Fruit fly (Drosophila melanogaster): ENCODE data around the gene Trmt61.

The Trmt61 gene

dm6 chr3R:26056381-26056780 lies 2.9 kb upstream of the Trmt61 start, which contains the start of the genes Sld5 and CG14543 (continued):
- TF ChIP-seq ewg (GFP tag; optimal IDR thresholded peaks at IDR 0.05), result peak; percentile 10
- peak; percentile 16 for TF ChIP-seq Sin3A (optimal IDR thresholded peaks at IDR 0.05)
- TF ChIP-seq E2f2 (GFP tag; IDR thresholded peaks at IDR 0.05), result peak; percentile 78
- no peak for TF ChIP-seq ci (GFP tag; IDR thresholded peaks at IDR 0.05)
- no peak for TF ChIP-seq tap (tag; optimal IDR thresholded peaks at IDR 0.05)
- peak; percentile 67 for TF ChIP-seq Dp (GFP tag; optimal IDR thresholded peaks at IDR 0.05)
- TF ChIP-seq CG8924 (tag; optimal IDR thresholded peaks at IDR 0.05), result peak; percentile 13
- no peak for TF ChIP-seq scrt (GFP tag; optimal IDR thresholded peaks at IDR 0.05)
- TF ChIP-seq jing (GFP tag; optimal IDR thresholded peaks at IDR 0.05), result no peak
- no peak for TF ChIP-seq CG6654 (GFP tag; optimal IDR thresholded peaks at IDR 0.05)
- TF ChIP-seq Ravus (GFP tag; IDR thresholded peaks at IDR 0.05), result no peak
- no peak for TF ChIP-seq CG8089 (GFP tag; optimal IDR thresholded peaks at IDR 0.05)
- peak; percentile 19; the same call in 1 of the 2 replicates for TF ChIP-seq slbo (GFP tag; IDR thresholded peaks at IDR 0.05)
- TF ChIP-seq Ets97D (GFP tag; optimal IDR thresholded peaks at IDR 0.05), result peak; percentile 91
- TF ChIP-seq lov (optimal IDR thresholded peaks at IDR 0.05), result no peak
- TF ChIP-seq lov (GFP tag; IDR thresholded peaks at IDR 0.05), result 0 out of 3 replicates have a peak, but pooled peaks have one; percentile 30
- TF ChIP-seq Myb (GFP tag; optimal IDR thresholded peaks at IDR 0.05), result peak; percentile 64
- TF ChIP-seq CG10366 (GFP tag; IDR thresholded peaks at IDR 0.05), result no peak
- peak; percentile 37; the same call in 1 of the 2 replicates for TF ChIP-seq CG9932 (GFP tag; IDR thresholded peaks at IDR 0.05)
- peak; percentile 36 for TF ChIP-seq caup (GFP tag; optimal IDR thresholded peaks at IDR 0.05; ENCODE audit: severe bottlenecking)
- peak; percentile 33 for TF ChIP-seq CG2120 (GFP tag; optimal IDR thresholded peaks at IDR 0.05)
- TF ChIP-seq MESR4 (GFP tag; optimal IDR thresholded peaks at IDR 0.05), result peak; percentile 49
- peak; percentile 46; the same call in 1 of the 3 replicates for TF ChIP-seq Dbx (GFP tag; IDR thresholded peaks at IDR 0.05)
- peak; percentile 35 for TF ChIP-seq bigmax (GFP tag; optimal IDR thresholded peaks at IDR 0.05)
- no peak for TF ChIP-seq kay (GFP tag; optimal IDR thresholded peaks at IDR 0.05)
- TF ChIP-seq usp (GFP tag; optimal IDR thresholded peaks at IDR 0.05), result no peak
- TF ChIP-seq cwo (GFP tag; optimal IDR thresholded peaks at IDR 0.05), result no peak
- peak; percentile 58 for TF ChIP-seq CHES-1-like (GFP tag; optimal IDR thresholded peaks at IDR 0.05)
- TF ChIP-seq CG8290 (GFP tag; optimal IDR thresholded peaks at IDR 0.05), result no peak
- peak in 1 of 2 experiments; percentile 36 for TF ChIP-seq CG8290 (tag; optimal IDR thresholded peaks at IDR 0.05)
- TF ChIP-seq NfI (GFP tag; optimal IDR thresholded peaks at IDR 0.05), result peak; percentile 38
- TF ChIP-seq CG10267 (tag; optimal IDR thresholded peaks at IDR 0.05), result peak; percentile 88
- TF ChIP-seq CG17361 (GFP tag; IDR thresholded peaks at IDR 0.05), result 0 out of 3 replicates have a peak, but pooled peaks have one; percentile 14
- TF ChIP-seq dm (GFP tag; optimal IDR thresholded peaks at IDR 0.05), result peak; percentile 74
- peak; percentile 1 for TF ChIP-seq HLH54F (GFP tag; optimal IDR thresholded peaks at IDR 0.05)
- TF ChIP-seq CG12769 (tag; optimal IDR thresholded peaks at IDR 0.05), result peak; percentile 17
- TF ChIP-seq danr (GFP tag; IDR thresholded peaks at IDR 0.05), result no peak
- TF ChIP-seq trem (tag; optimal IDR thresholded peaks at IDR 0.05), result peak; percentile 7
- peak; percentile 40 for TF ChIP-seq phol (tag; optimal IDR thresholded peaks at IDR 0.05)
- peak; percentile 45 for TF ChIP-seq CG17385 (GFP tag; optimal IDR thresholded peaks at IDR 0.05)
- TF ChIP-seq CG12155 (GFP tag; optimal IDR thresholded peaks at IDR 0.05), result peak; percentile 12
- TF ChIP-seq CG6791 (GFP tag; IDR thresholded peaks at IDR 0.05; ENCODE audit: partially characterized antibody), result no peak
- 0 out of 3 replicates have a peak, but pooled peaks have one; percentile 34 for TF ChIP-seq ken (GFP tag; IDR thresholded peaks at IDR 0.05)
- TF ChIP-seq Pdp1 (GFP tag; optimal IDR thresholded peaks at IDR 0.05), result peak in 1 of 2 experiments; percentile 17
- no peak for TF ChIP-seq CG10565 (GFP tag; optimal IDR thresholded peaks at IDR 0.05)
- TF ChIP-seq Scr (GFP tag; IDR thresholded peaks at IDR 0.05; ENCODE audit: partially characterized antibody), result 0 out of 2 replicates have a peak, but pooled peaks have one; percentile 13
- TF ChIP-seq Dfd (GFP tag; optimal IDR thresholded peaks at IDR 0.05), result no peak
- TF ChIP-seq tin (GFP tag; optimal IDR thresholded peaks at IDR 0.05), result peak; percentile 1
- TF ChIP-seq Nf-YC (tag; optimal IDR thresholded peaks at IDR 0.05), result peak; percentile 12
- 0 out of 2 replicates have a peak, but pooled peaks have one; percentile 17 for TF ChIP-seq CG3847 (GFP tag; IDR thresholded peaks at IDR 0.05)
- no peak for TF ChIP-seq CG12071 (GFP tag; optimal IDR thresholded peaks at IDR 0.05)
